Fruit fly (Drosophila melanogaster): Measurements from ENCODE around the gene Nemp.

The Nemp gene

DNA sequence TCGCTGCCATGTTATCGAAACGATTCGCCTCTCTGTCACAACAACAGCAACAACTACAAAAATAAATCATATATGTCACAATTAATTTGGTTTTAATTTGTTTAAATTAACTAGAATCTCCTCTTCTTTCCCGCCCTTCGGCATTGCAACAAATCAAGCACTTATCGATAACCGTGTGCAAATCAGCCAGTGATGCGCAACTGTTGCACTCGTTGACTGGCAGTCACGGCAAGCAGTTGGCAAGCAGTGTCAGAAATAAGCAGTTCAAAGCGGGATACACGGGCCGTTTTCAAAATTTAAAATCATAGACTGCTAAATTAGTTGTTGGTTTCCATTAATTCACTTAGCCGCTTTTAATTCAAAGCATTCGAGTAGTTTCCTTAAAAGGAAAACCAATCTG is 28.9 kb upstream of the Nemp start, which contains the start of gene Axs (continued):
- TF ChIP-seq ftz-f1 (GFP tag; optimal IDR thresholded peaks at IDR 0.05): peak; percentile 53
- TF ChIP-seq Bteb2 (GFP tag; optimal IDR thresholded peaks at IDR 0.05): no peak
- no peak for TF ChIP-seq CG31441 (GFP tag; IDR thresholded peaks at IDR 0.05)
- TF ChIP-seq maf-S (GFP tag; optimal IDR thresholded peaks at IDR 0.05): no peak
- TF ChIP-seq TFAM (GFP tag; optimal IDR thresholded peaks at IDR 0.05): no peak
- no peak for TF ChIP-seq CG7987 (GFP tag; optimal IDR thresholded peaks at IDR 0.05)
- no peak for TF ChIP-seq ind (GFP tag; optimal IDR thresholded peaks at IDR 0.05)
- TF ChIP-seq ara (GFP tag; IDR thresholded peaks at IDR 0.05): no peak
- TF ChIP-seq fru (optimal IDR thresholded peaks at IDR 0.05): no peak
- TF ChIP-seq CG2889 (GFP tag; IDR thresholded peaks at IDR 0.05): no peak
- TF ChIP-seq CG7357 (GFP tag; IDR thresholded peaks at IDR 0.05): no peak
- TF ChIP-seq Nf-YA (GFP tag; IDR thresholded peaks at IDR 0.05): no peak
- peak; percentile 51 for TF ChIP-seq gro (GFP tag; optimal IDR thresholded peaks at IDR 0.05)
- no peak for TF ChIP-seq dysf (GFP tag; IDR thresholded peaks at IDR 0.05)
- no peak for TF ChIP-seq pfk (GFP tag; optimal IDR thresholded peaks at IDR 0.05)
- TF ChIP-seq C15 (GFP tag; IDR thresholded peaks at IDR 0.05): no peak
- peak; percentile 63 for TF ChIP-seq nmo (GFP tag; optimal IDR thresholded peaks at IDR 0.05)
- no peak for TF ChIP-seq CG1233 (GFP tag; optimal IDR thresholded peaks at IDR 0.05)
- no peak for TF ChIP-seq Gsc (GFP tag; IDR thresholded peaks at IDR 0.05)
- TF ChIP-seq shn (GFP tag; optimal IDR thresholded peaks at IDR 0.05): peak; percentile 41
- TF ChIP-seq Ravus (GFP tag; IDR thresholded peaks at IDR 0.05): no peak
- no peak for TF ChIP-seq CG10959 (GFP tag; IDR thresholded peaks at IDR 0.05)
- no peak for TF ChIP-seq zen (tag; optimal IDR thresholded peaks at IDR 0.05)
- TF ChIP-seq Ssrp (tag; optimal IDR thresholded peaks at IDR 0.05): no peak
- TF ChIP-seq ranshi (GFP tag; IDR thresholded peaks at IDR 0.05): no peak
- peak in 1 of 2 experiments; percentile 59 for TF ChIP-seq Pdp1 (GFP tag; optimal IDR thresholded peaks at IDR 0.05)
- TF ChIP-seq ato (GFP tag; IDR thresholded peaks at IDR 0.05; ENCODE audit: partially characterized antibody): peak; percentile 69
- TF ChIP-seq CG11456 (GFP tag; IDR thresholded peaks at IDR 0.05): no peak
- peak; percentile 77 for TF ChIP-seq CG13287 (GFP tag; IDR thresholded peaks at IDR 0.05; ENCODE audit: partially characterized antibody)
- no peak for TF ChIP-seq Rx (GFP tag; IDR thresholded peaks at IDR 0.05)
- peak; percentile 30 for TF ChIP-seq CG3847 (GFP tag; IDR thresholded peaks at IDR 0.05)
- no peak for TF ChIP-seq yki (optimal IDR thresholded peaks at IDR 0.05)
- no peak for TF ChIP-seq D (optimal IDR thresholded peaks at IDR 0.05)
- no peak for TF ChIP-seq D (GFP tag; optimal IDR thresholded peaks at IDR 0.05)
- no peak for TF ChIP-seq CrebB (tag; optimal IDR thresholded peaks at IDR 0.05)
- TF ChIP-seq toy (GFP tag; IDR thresholded peaks at IDR 0.05): no peak
- TF ChIP-seq sqz (GFP tag; optimal IDR thresholded peaks at IDR 0.05): no peak
- TF ChIP-seq Rfx (GFP tag; IDR thresholded peaks at IDR 0.05): peak; percentile 54
- TF ChIP-seq tup (GFP tag; optimal IDR thresholded peaks at IDR 0.05): no peak
- no peak for TF ChIP-seq CG33213 (GFP tag; optimal IDR thresholded peaks at IDR 0.05)
- TF ChIP-seq CG9817 (tag; optimal IDR thresholded peaks at IDR 0.05): peak; percentile 0
- TF ChIP-seq Fer1 (GFP tag; optimal IDR thresholded peaks at IDR 0.05): no peak
- peak; percentile 33 for TF ChIP-seq CG12391 (tag; optimal IDR thresholded peaks at IDR 0.05)
- TF ChIP-seq Oli (tag; optimal IDR thresholded peaks at IDR 0.05): no peak
- TF ChIP-seq da (GFP tag; optimal IDR thresholded peaks at IDR 0.05): no peak
- no peak for TF ChIP-seq CG2202 (tag; optimal IDR thresholded peaks at IDR 0.05)
- TF ChIP-seq CG6791 (GFP tag; IDR thresholded peaks at IDR 0.05; ENCODE audit: partially characterized antibody): peak; percentile 75
- peak; percentile 17 for TF ChIP-seq gem (tag; optimal IDR thresholded peaks at IDR 0.05)
- no peak for TF ChIP-seq fd3F (GFP tag; optimal IDR thresholded peaks at IDR 0.05)
- no peak for TF ChIP-seq lbe (GFP tag; optimal IDR thresholded peaks at IDR 0.05)
- peak in 1 of 3 experiments; percentile 43 for TF ChIP-seq Stat92E (GFP tag; optimal IDR thresholded peaks at IDR 0.05)
- no peak for TF ChIP-seq CG8765 (GFP tag; IDR thresholded peaks at IDR 0.05)
- peak; percentile 69 for TF ChIP-seq scrt (GFP tag; optimal IDR thresholded peaks at IDR 0.05)

Data from whole organism, embryonic.